Fruit fly (Drosophila melanogaster) whole organism, embryonic: ENCODE measurements around the gene CG15728.

Source experiments
- Atf3 ChIP-seq: fragments of 200-800 bp; sonication (Bioruptor generic); optimal IDR thresholded peaks from 3 replicates; lab custom pipeline; 2016; ENCODE audit warnings: missing biosample characterization, missing genetic modification characterization
- Awh ChIP-seq: fragments of 200-800 bp; sonication (Bioruptor generic); IDR thresholded peaks from 2 replicates; pipeline ENCODE4, ENCODE4 v1.3.6; 2022; ENCODE audit warnings: missing biosample characterization, missing genetic modification characterization
- Blimp-1 ChIP-seq: fragments of 200-800 bp; sonication (Bioruptor generic); optimal IDR thresholded peaks from 3 replicates; lab custom pipeline; 2018; ENCODE audit warnings: missing biosample characterization, missing genetic modification characterization, mild to moderate bottlenecking, moderate library complexity, missing genetic modification reagents
- BtbVII ChIP-seq: fragments of 200-800 bp; sonication (Bioruptor generic); optimal IDR thresholded peaks from 3 replicates; lab custom pipeline; 2017; ENCODE audit warnings: missing biosample characterization, mild to moderate bottlenecking, missing genetic modification characterization
- CG1024 ChIP-seq: fragments of 200-800 bp; sonication (Bioruptor generic); IDR thresholded peaks from 2 replicates; pipeline ENCODE4 v1.3.6; 2022; ENCODE audit warnings: missing biosample characterization, missing genetic modification characterization
- CG10267 ChIP-seq: fragments of 200-800 bp; sonication (Bioruptor generic); optimal IDR thresholded peaks from 2 replicates; lab custom pipeline; 2018; ENCODE audit warnings: missing biosample characterization, mild to moderate bottlenecking, missing genetic modification characterization, moderate library complexity
- CG10654 ChIP-seq: fragments of 200-800 bp; sonication (Bioruptor generic); optimal IDR thresholded peaks from 2 replicates; lab custom pipeline; 2016; ENCODE audit warnings: missing biosample characterization, missing genetic modification characterization
- CG11456 ChIP-seq: fragments of 200-800 bp; sonication (Bioruptor generic); IDR thresholded peaks from 3 replicates; pipeline ENCODE4 v1.3.6; 2022; ENCODE audit warnings: missing biosample characterization, missing genetic modification characterization
- CG12299 ChIP-seq: fragments of 200-800 bp; sonication (Bioruptor generic); optimal IDR thresholded peaks from 2 replicates; lab custom pipeline; 2018; ENCODE audit warnings: missing biosample characterization, mild to moderate bottlenecking, missing genetic modification characterization
- CG12744 ChIP-seq: fragments of 200-800 bp; sonication (Bioruptor generic); optimal IDR thresholded peaks from 2 replicates; lab custom pipeline; 2016; ENCODE audit warnings: missing biosample characterization, missing genetic modification characterization
- CG14965 ChIP-seq: fragments of 200-800 bp; sonication (Bioruptor generic); optimal IDR thresholded peaks from 2 replicates; lab custom pipeline; 2016; ENCODE audit warnings: missing biosample characterization, missing genetic modification characterization, borderline replicate concordance
- CG1529 ChIP-seq: fragments of 200-800 bp; sonication (Bioruptor generic); optimal IDR thresholded peaks from 3 replicates; lab custom pipeline; 2018; ENCODE audit warnings: missing biosample characterization, missing genetic modification characterization
- CG1603 ChIP-seq: fragments of 200-800 bp; sonication (Bioruptor generic); optimal IDR thresholded peaks from 2 replicates; lab custom pipeline; 2019; ENCODE audit warnings: missing biosample characterization, mild to moderate bottlenecking, missing genetic modification characterization, moderate library complexity
- CG17912 ChIP-seq: fragments of 200-800 bp; sonication (Bioruptor generic); optimal IDR thresholded peaks from 2 replicates; lab custom pipeline; 2018; ENCODE audit warnings: missing biosample characterization, mild to moderate bottlenecking, missing genetic modification characterization
- CG6175 ChIP-seq: fragments of 200-800 bp; sonication (Bioruptor generic); IDR thresholded peaks from 3 replicates; pipeline ENCODE4 v1.3.6; 2022; ENCODE audit warnings: missing biosample characterization, missing genetic modification characterization
- CG8359 ChIP-seq: fragments of 200-800 bp; sonication (Bioruptor generic); optimal IDR thresholded peaks from 2 replicates; lab custom pipeline; 2017; ENCODE audit warnings: missing biosample characterization, mild to moderate bottlenecking, missing genetic modification characterization, borderline replicate concordance
- CG8388 ChIP-seq: fragments of 200-800 bp; sonication (Bioruptor generic); optimal IDR thresholded peaks from 2 replicates; lab custom pipeline; 2019; ENCODE audit warnings: missing biosample characterization, mild to moderate bottlenecking, missing genetic modification characterization, moderate library complexity
- CG9215 ChIP-seq: fragments of 200-800 bp; sonication (Bioruptor generic); IDR thresholded peaks from 2 replicates; pipeline ENCODE4 v1.3.6; 2022; ENCODE audit warnings: missing biosample characterization, missing genetic modification characterization
- CTCF ChIP-seq: fragments of 200-800 bp; sonication (Bioruptor generic); optimal IDR thresholded peaks from 2 replicates; lab custom pipeline; 2017; ENCODE audit warnings: missing biosample characterization, mild to moderate bottlenecking, missing genetic modification characterization, moderate library complexity
- CoRest ChIP-seq: fragments of 200-800 bp; sonication (Bioruptor generic); optimal IDR thresholded peaks from 3 replicates; lab custom pipeline; 2018; ENCODE audit warnings: missing biosample characterization, mild to moderate bottlenecking, missing genetic modification characterization, moderate library complexity
- Dfd ChIP-seq, 2 experiments: fragments of >200 bp; optimal IDR thresholded peaks; 2 replicates each; lab custom pipeline; 2017; ENCODE audit warnings: missing biosample characterization in 2 of 2, missing genetic modification characterization in 2 of 2
- Ets97D ChIP-seq: fragments of 200-800 bp; sonication (Bioruptor generic); optimal IDR thresholded peaks from 3 replicates; lab custom pipeline; 2016; ENCODE audit warnings: missing biosample characterization, missing genetic modification characterization
- Fer2 ChIP-seq: fragments of 200-800 bp; sonication (Bioruptor generic); optimal IDR thresholded peaks from 2 replicates; lab custom pipeline; 2018; ENCODE audit warnings: missing biosample characterization, mild to moderate bottlenecking, missing genetic modification characterization, moderate library complexity
- HmgD ChIP-seq: fragments of 200-800 bp; sonication (Bioruptor generic); optimal IDR thresholded peaks from 3 replicates; lab custom pipeline; 2016; ENCODE audit warnings: missing biosample characterization, missing genetic modification characterization
- Kr ChIP-seq: fragments of 200-800 bp; sonication (Bioruptor generic); optimal IDR thresholded peaks from 2 replicates; lab custom pipeline; 2017; ENCODE audit warnings: missing biosample characterization, mild to moderate bottlenecking, missing genetic modification characterization
- MTF-1 ChIP-seq: fragments of 200-800 bp; sonication (Bioruptor generic); optimal IDR thresholded peaks from 2 replicates; lab custom pipeline; 2018; ENCODE audit warnings: missing biosample characterization, mild to moderate bottlenecking, missing genetic modification characterization, borderline replicate concordance
- Med ChIP-seq: fragments of 200-800 bp; sonication (Bioruptor generic); peaks from one replicate; lab custom pipeline; 2016; ENCODE audit warnings: missing biosample characterization, missing genetic modification characterization, mild to moderate bottlenecking, inconsistent platforms, moderate library complexity
- Poxn ChIP-seq: fragments of 200-800 bp; sonication (Bioruptor generic); IDR thresholded peaks from 2 replicates; pipeline ENCODE4 v1.3.6; 2022; ENCODE audit warnings: missing biosample characterization, missing genetic modification characterization
- Ptx1 ChIP-seq: fragments of 200-800 bp; sonication (Bioruptor generic); IDR thresholded peaks from 2 replicates; pipeline ENCODE4 v1.3.6; 2022; ENCODE audit warnings: missing biosample characterization, missing genetic modification characterization
- Ravus ChIP-seq: fragments of 200-800 bp; sonication (Bioruptor generic); IDR thresholded peaks from 2 replicates; pipeline ENCODE4 v1.3.6; 2022; ENCODE audit warnings: missing biosample characterization, missing genetic modification characterization
- Stat92E ChIP-seq, 3 experiments: fragments of >200 bp in 2 of 3; fragments of 200-800 bp in 1 of 3; sonication (Bioruptor generic) in 1 of 3; optimal IDR thresholded peaks; 2 replicates each; lab custom pipeline; 2017 to 2019; ENCODE audit warnings: missing biosample characterization in 3 of 3, missing genetic modification characterization in 3 of 3, mild to moderate bottlenecking in 1 of 3, moderate library complexity in 1 of 3
- aop ChIP-seq: fragments of 200-800 bp; sonication (Bioruptor generic); IDR thresholded peaks from 2 replicates; pipeline ENCODE4 v1.3.6; 2022; ENCODE audit warnings: missing biosample characterization, missing genetic modification characterization
- ase ChIP-seq: fragments of 200-800 bp; sonication (Bioruptor generic); IDR thresholded peaks from 3 replicates; pipeline ENCODE4 v1.3.6; 2022; ENCODE audit warnings: missing biosample characterization, missing genetic modification characterization
- da ChIP-seq: fragments of 200-800 bp; sonication (Bioruptor generic); optimal IDR thresholded peaks from 2 replicates; lab custom pipeline; 2016; ENCODE audit warnings: missing biosample characterization, missing genetic modification characterization
- eve ChIP-seq, 2 experiments: fragments of >200 bp; optimal IDR thresholded peaks; 2 replicates each; lab custom pipeline; 2017; ENCODE audit warnings: missing biosample characterization in 2 of 2, missing genetic modification characterization in 2 of 2
- fd102C ChIP-seq: fragments of 200-800 bp; sonication (Bioruptor generic); optimal IDR thresholded peaks from 2 replicates; lab custom pipeline; 2018; ENCODE audit warnings: missing biosample characterization, mild to moderate bottlenecking, missing genetic modification characterization, moderate library complexity
- fd64A ChIP-seq: fragments of 200-800 bp; sonication (Bioruptor generic); optimal IDR thresholded peaks from 3 replicates; lab custom pipeline; 2018; ENCODE audit warnings: missing biosample characterization, mild to moderate bottlenecking, missing genetic modification characterization
- jumu ChIP-seq: fragments of 200-800 bp; sonication (Bioruptor generic); optimal IDR thresholded peaks from 3 replicates; lab custom pipeline; 2016; ENCODE audit warnings: missing biosample characterization, missing genetic modification characterization
- klu ChIP-seq: fragments of 200-800 bp; sonication (Bioruptor generic); IDR thresholded peaks from 2 replicates; pipeline ENCODE4 v1.3.6; 2022; ENCODE audit warnings: missing biosample characterization, missing genetic modification characterization
- lab ChIP-seq: fragments of 200-800 bp; sonication (Bioruptor generic); optimal IDR thresholded peaks from 3 replicates; lab custom pipeline; 2017; ENCODE audit warnings: missing biosample characterization, missing genetic modification characterization, mild to moderate bottlenecking, moderate library complexity, missing genetic modification reagents
- mam ChIP-seq: fragments of 200-800 bp; sonication (Bioruptor generic); optimal IDR thresholded peaks from 3 replicates; lab custom pipeline; 2016; ENCODE audit warnings: missing biosample characterization, missing genetic modification characterization
- pfk ChIP-seq: fragments of 200-800 bp; sonication (Bioruptor generic); optimal IDR thresholded peaks from 2 replicates; lab custom pipeline; 2018; ENCODE audit warnings: missing biosample characterization, mild to moderate bottlenecking, missing genetic modification characterization, moderate library complexity
- ranshi ChIP-seq: fragments of 200-800 bp; sonication (Bioruptor generic); IDR thresholded peaks from 2 replicates; pipeline ENCODE4 v1.3.6; 2022; ENCODE audit warnings: missing biosample characterization, missing genetic modification characterization
- sqz ChIP-seq: fragments of 200-800 bp; sonication (Bioruptor generic); optimal IDR thresholded peaks from 3 replicates; lab custom pipeline; 2018; ENCODE audit warnings: missing biosample characterization, mild to moderate bottlenecking, missing genetic modification characterization
- ssp ChIP-seq: fragments of 200-800 bp; sonication (Bioruptor generic); IDR thresholded peaks from 2 replicates; pipeline ENCODE4 v1.3.6; 2022; ENCODE audit warnings: missing biosample characterization, missing genetic modification characterization
- stwl ChIP-seq: fragments of 200-800 bp; sonication (Bioruptor generic); optimal IDR thresholded peaks from 3 replicates; lab custom pipeline; 2018; ENCODE audit warnings: missing biosample characterization, mild to moderate bottlenecking, missing genetic modification characterization, moderate library complexity
- tin ChIP-seq: fragments of 200-800 bp; sonication (Bioruptor generic); optimal IDR thresholded peaks from 3 replicates; lab custom pipeline; 2016; ENCODE audit warnings: missing biosample characterization, missing genetic modification characterization
- toy ChIP-seq: fragments of 200-800 bp; sonication (Bioruptor generic); IDR thresholded peaks from 2 replicates; pipeline ENCODE4 v1.3.6; 2022; ENCODE audit warnings: missing biosample characterization, missing genetic modification characterization
- trem ChIP-seq: fragments of 200-800 bp; optimal IDR thresholded peaks from 3 replicates; lab custom pipeline; 2019; ENCODE audit warnings: missing biosample characterization, mild to moderate bottlenecking, missing genetic modification characterization, moderate library complexity
- unc-4 ChIP-seq: fragments of 200-800 bp; sonication (Bioruptor generic); IDR thresholded peaks from 2 replicates; pipeline ENCODE4 v1.3.6; 2022; ENCODE audit warnings: missing biosample characterization, missing genetic modification characterization; ENCODE audit not compliant: partially characterized antibody
- usp ChIP-seq: fragments of >200 bp; optimal IDR thresholded peaks from 2 replicates; lab custom pipeline; 2017; ENCODE audit warnings: missing biosample characterization, missing genetic modification characterization
- wor ChIP-seq: fragments of 200-800 bp; sonication (Bioruptor generic); IDR thresholded peaks from 2 replicates; pipeline ENCODE4 v1.3.6; 2022; ENCODE audit warnings: missing biosample characterization, missing genetic modification characterization

CG15728 gene

dm6 chrX:12653574-12653973 is 29.5 kb downstream of the CG15728 start, which contains the start of gene CkIalpha (continued):
- TF ChIP-seq klu (GFP tag; lab: Robert Waterston, UW) (no peak), sqz (GFP tag; lab: Kevin White, UChicago) (no peak), Poxn (GFP tag; lab: Robert Waterston, UW) (no peak), Kr (GFP tag; lab: Kevin White, UChicago) (no peak), Dfd (GFP tag; optimal IDR thresholded peaks at IDR 0.05; lab: Kevin White, UChicago) (no peak), usp (GFP tag; lab: Kevin White, UChicago) (no peak), aop (GFP tag; lab: Robert Waterston, UW) (no peak), jumu (peak; percentile 67), ssp (GFP tag; lab: Robert Waterston, UW) (no peak; the same call in 1 of the 2 replicates), CoRest (tag; lab: Kevin White, UChicago) (peak; percentile 58), da (no peak), MTF-1 (GFP tag; lab: Kevin White, UChicago) (no peak), Stat92E (GFP tag; optimal IDR thresholded peaks at IDR 0.05; lab: Kevin White, UChicago) (no peak), CG10654 (GFP tag; lab: Kevin White, UChicago) (peak; percentile 31), CG10267 (tag; lab: Kevin White, UChicago) (peak; percentile 98), CG8388 (no peak), ase (GFP tag; lab: Robert Waterston, UW) (no peak), Ptx1 (GFP tag; lab: Robert Waterston, UW) (peak; percentile 48), CG11456 (no peak; the same call in 1 of the 3 replicates), CG1024 (GFP tag; lab: Robert Waterston, UW) (peak; percentile 47; the same call in 1 of the 2 replicates), toy (GFP tag; lab: Robert Waterston, UW) (0 out of 2 replicates have a peak, but pooled peaks have one; percentile 13), CG12744 (GFP tag; lab: Kevin White, UChicago) (no peak), ranshi (GFP tag; lab: Robert Waterston, UW) (0 out of 2 replicates have a peak, but pooled peaks have one; percentile 8), Ets97D (GFP tag; lab: Kevin White, UChicago) (peak; percentile 89), CG8359 (GFP tag; lab: Kevin White, UChicago) (no peak), Atf3 (no peak), wor (no peak), CG14965 (no peak), pfk (peak; percentile 92), Med (GFP tag; lab: Kevin White, UChicago) (peak; percentile 96), eve (GFP tag; optimal IDR thresholded peaks at IDR 0.05; lab: Kevin White, UChicago) (no peak), mam (peak; percentile 80), CG1603 (tag; lab: Kevin White, UChicago) (peak; percentile 88), CG6175 (GFP tag; lab: Robert Waterston, UW) (peak; percentile 59; the same call in 1 of the 3 replicates), Fer2 (peak; percentile 3), fd64A (no peak), Blimp-1 (GFP tag; lab: Kevin White, UChicago) (no peak), fd102C (GFP tag; lab: Kevin White, UChicago) (no peak), CG1529 (GFP tag; lab: Kevin White, UChicago) (no peak), CG9215 (GFP tag; lab: Robert Waterston, UW) (no peak), CTCF (GFP tag; lab: Kevin White, UChicago) (peak; percentile 54), tin (GFP tag; lab: Kevin White, UChicago) (peak; percentile 52), lab (GFP tag; lab: Kevin White, UChicago) (peak; percentile 58), HmgD (peak; percentile 82), stwl (tag; lab: Kevin White, UChicago) (peak; percentile 88), Awh (GFP tag; lab: Robert Waterston, UW) (no peak), BtbVII (GFP tag; lab: Kevin White, UChicago) (no peak), unc-4 (peak; percentile 98), CG17912 (peak; percentile 68), trem (tag; lab: Kevin White, UChicago) (peak; percentile 76), CG12299 (tag; lab: Kevin White, UChicago) (no peak), Ravus (GFP tag; lab: Robert Waterston, UW) (no peak)
